Worm (Caenorhabditis elegans) whole organism, late embryonic: ENCODE measurements around the gene adah-1.

Experiments used
- Y22D7AL.16 ChIP-seq: sonication (generic microtip); optimal IDR thresholded peaks from 2 replicates; lab custom pipeline; 2016; ENCODE audit warnings: missing genetic modification characterization, missing compliant biosample characterization
- ama-1 ChIP-seq: fragments of 150-350 bp; optimal IDR thresholded peaks from 2 replicates; lab custom pipeline; 2014
- ceh-45 ChIP-seq: fragments of 200-800 bp; sonication (Bioruptor generic); IDR thresholded peaks from 2 replicates; pipeline ENCODE4 v1.3.6; 2022; ENCODE audit warnings: missing genetic modification reagents, missing genetic modification characterization, missing compliant biosample characterization
- ceh-9 ChIP-seq: sonication (generic microtip); optimal IDR thresholded peaks from 2 replicates; lab custom pipeline; 2016; ENCODE audit warnings: mild to moderate bottlenecking, missing genetic modification characterization, inconsistent platforms, missing compliant biosample characterization
- ets-4 ChIP-seq: sonication (generic microtip); optimal IDR thresholded peaks from 2 replicates; lab custom pipeline; 2016; ENCODE audit warnings: missing genetic modification characterization, missing compliant biosample characterization
- gmeb-2 ChIP-seq: sonication (generic microtip); optimal IDR thresholded peaks from 2 replicates; lab custom pipeline; 2016; ENCODE audit warnings: missing genetic modification characterization, inconsistent platforms, missing compliant biosample characterization
- hlh-15 ChIP-seq: sonication (generic microtip); optimal IDR thresholded peaks from 2 replicates; lab custom pipeline; 2016; ENCODE audit warnings: missing genetic modification characterization, missing compliant biosample characterization
- nhr-11 ChIP-seq: fragments of 150-350 bp; optimal IDR thresholded peaks from 2 replicates; lab custom pipeline; 2014; ENCODE audit warnings: missing biosample characterization, missing genetic modification characterization
- nhr-232 ChIP-seq: sonication (generic microtip); optimal IDR thresholded peaks from 2 replicates; lab custom pipeline; 2016; ENCODE audit warnings: missing genetic modification characterization, missing compliant biosample characterization
- ref-2 ChIP-seq: sonication (generic microtip); optimal IDR thresholded peaks from 2 replicates; lab custom pipeline; 2016; ENCODE audit warnings: missing genetic modification characterization, missing compliant biosample characterization
- unc-42 ChIP-seq: sonication (generic microtip); optimal IDR thresholded peaks from 2 replicates; lab custom pipeline; 2016; ENCODE audit warnings: missing genotype, missing genetic modification characterization, missing compliant biosample characterization
- unc-55 ChIP-seq: sonication (generic microtip); optimal IDR thresholded peaks from 2 replicates; lab custom pipeline; 2017; ENCODE audit warnings: missing biosample characterization, missing genetic modification reagents, missing genetic modification characterization
- unc-86 ChIP-seq: sonication (generic microtip); optimal IDR thresholded peaks from 2 replicates; lab custom pipeline; 2016; ENCODE audit warnings: missing genetic modification characterization, missing compliant biosample characterization

ce11 chrIV:7036790-7037189, 12.8 kb downstream of the adah-1 start, which contains the start of gene ufl-1:
- TF ChIP-seq ama-1 (lab: Kevin White, UChicago), result no peak
- TF ChIP-seq ceh-9 (tag; lab: Kevin White, UChicago), result no peak
- TF ChIP-seq hlh-15, result no peak
- no peak for TF ChIP-seq unc-86 (tag; lab: Kevin White, UChicago)
- no peak for TF ChIP-seq unc-55 (GFP tag; lab: Kevin White, UChicago)
- TF ChIP-seq nhr-11, result no peak
- TF ChIP-seq Y22D7AL.16 (tag; lab: Kevin White, UChicago), result no peak
- TF ChIP-seq nhr-232 (tag; lab: Kevin White, UChicago), result no peak
- TF ChIP-seq unc-42 (tag; lab: Kevin White, UChicago), result no peak
- TF ChIP-seq ets-4 (tag; lab: Kevin White, UChicago), result no peak
- TF ChIP-seq gmeb-2 (tag; lab: Kevin White, UChicago), result no peak
- TF ChIP-seq ref-2 (tag; lab: Kevin White, UChicago), result no peak
- TF ChIP-seq ceh-45 (GFP tag; lab: Robert Waterston, UW), result no peak
